Worm (Caenorhabditis elegans) whole organism, mixed stage, embryonic: ENCODE data around the gene F44B9.2.

Experiments used
- blmp-1 ChIP-seq: fragments of 150-350 bp; optimal IDR thresholded peaks from 2 replicates; lab custom pipeline; 2014; ENCODE audit warnings: missing biosample characterization, missing genetic modification characterization
- flh-1 ChIP-seq: fragments of 200-800 bp; sonication (Bioruptor generic); optimal IDR thresholded peaks from 2 replicates; lab custom pipeline; 2018; ENCODE audit warnings: mild to moderate bottlenecking, missing genetic modification characterization, moderate library complexity, missing compliant biosample characterization
- ham-2 ChIP-seq: fragments of 200-800 bp; sonication (Bioruptor generic); optimal IDR thresholded peaks from 2 replicates; lab custom pipeline; 2018; ENCODE audit warnings: mild to moderate bottlenecking, missing genetic modification characterization, missing compliant biosample characterization
- mab-5 ChIP-seq: fragments of 150-350 bp; optimal IDR thresholded peaks from 2 replicates; lab custom pipeline; 2014; ENCODE audit warnings: missing biosample characterization, missing genetic modification characterization
- nhr-76 ChIP-seq: sonication (generic microtip); optimal IDR thresholded peaks from 2 replicates; lab custom pipeline; 2017; ENCODE audit warnings: missing biosample characterization, missing genetic modification characterization
- tbx-8 ChIP-seq: fragments of 200-800 bp; sonication (Bioruptor generic); optimal IDR thresholded peaks from 2 replicates; lab custom pipeline; 2018; ENCODE audit warnings: mild to moderate bottlenecking, missing genetic modification characterization, moderate library complexity, missing compliant biosample characterization
- ztf-11 ChIP-seq: fragments of 150-350 bp; optimal IDR thresholded peaks from 2 replicates; lab custom pipeline; 2014; ENCODE audit warnings: missing biosample characterization, missing genetic modification characterization

- TF ChIP-seq tbx-8 (GFP tag; lab: Kevin White, UChicago) = no peak
- no peak for TF ChIP-seq blmp-1 (tag; lab: Kevin White, UChicago)
- TF ChIP-seq ztf-11 = no peak
- no peak for TF ChIP-seq mab-5
- TF ChIP-seq nhr-76 = no peak
- no peak for TF ChIP-seq ham-2 (GFP tag; lab: Kevin White, UChicago)
- no peak for TF ChIP-seq flh-1 (GFP tag; lab: Kevin White, UChicago)
Observed at ce11 chrIII:8017053-8017452, 5.2 kb upstream of the F44B9.2 start.
